Worm (Caenorhabditis elegans) whole organism, dauer: Measurements from ENCODE around the gene tbc-3.

Experiments used
- unc-62 ChIP-seq: sonication (generic microtip); optimal IDR thresholded peaks from 2 replicates; lab custom pipeline; 2017; ENCODE audit warnings: missing biosample characterization, missing genetic modification reagents, missing genetic modification characterization

Gene tbc-3

ce11 chrIV:9928180-9928896 lies 29.5 kb downstream of the tbc-3 start, which contains the start of gene dur-1:
Gene dur-1, minus strand, starts transcription at chrIV:9928230.
- TF ChIP-seq unc-62 (GFP tag; lab: Kevin White, UChicago): no peak

- no peak for TF ChIP-seq unc-62 (GFP tag; lab: Kevin White, UChicago)
These were observed 33.2 kb downstream of the tbc-3 start, which contains the start of the genes trmt-10A and F25H8.2 for ce11 chrIV:9932055-9932454. Gene trmt-10A, minus strand, starts transcription at chrIV:9932213. Gene F25H8.2, plus strand, starts transcription at chrIV:9932235.

- no peak for TF ChIP-seq unc-62 (GFP tag; lab: Kevin White, UChicago)
These were observed 34.8 kb downstream of the tbc-3 start, which contains the start of gene spe-29 for ce11 chrIV:9933580-9933979. Gene spe-29, plus strand, starts transcription at chrIV:9933880.

- TF ChIP-seq unc-62 (GFP tag; lab: Kevin White, UChicago): no peak
These were observed 44.4 kb downstream of the tbc-3 start for ce11 chrIV:9943214-9943613.

ce11 chrIV:9944279-9944678 lies 45.5 kb downstream of the tbc-3 start:
- TF ChIP-seq unc-62 (GFP tag; lab: Kevin White, UChicago): no peak

- TF ChIP-seq unc-62 (GFP tag; lab: Kevin White, UChicago): no peak
These were observed 49.2 kb downstream of the tbc-3 start for ce11 chrIV:9948035-9948434.
